Worm (Caenorhabditis elegans) whole organism, early embryonic: ENCODE measurements around the gene F15G9.5.

Experiments
- aly-1 ChIP-seq: sonication (generic microtip); optimal IDR thresholded peaks from 2 replicates; lab custom pipeline; 2016; ENCODE audit warnings: missing genetic modification characterization, missing compliant biosample characterization
- ama-1 ChIP-seq: fragments of 150-350 bp; optimal IDR thresholded peaks from 2 replicates; lab custom pipeline; 2014
- ceh-13 ChIP-seq: fragments of 200-800 bp; sonication (Bioruptor generic); optimal IDR thresholded peaks from 2 replicates; lab custom pipeline; 2018; ENCODE audit warnings: mild to moderate bottlenecking, missing genetic modification characterization, missing compliant biosample characterization
- ceh-36 ChIP-seq: sonication (generic microtip); optimal IDR thresholded peaks from 2 replicates; lab custom pipeline; 2016; ENCODE audit warnings: missing genetic modification characterization, inconsistent platforms, missing compliant biosample characterization
- ets-7 ChIP-seq: sonication (generic microtip); optimal IDR thresholded peaks from 2 replicates; lab custom pipeline; 2016; ENCODE audit warnings: missing genotype, missing genetic modification characterization, missing compliant biosample characterization
- flt-1 ChIP-seq: fragments of 200-800 bp; sonication (Bioruptor generic); IDR thresholded peaks from 2 replicates; pipeline ENCODE4 v1.3.6; 2022; ENCODE audit warnings: missing genetic modification characterization, missing compliant biosample characterization
- hmbx-1 ChIP-seq: sonication (generic microtip); optimal IDR thresholded peaks from 2 replicates; lab custom pipeline; 2016; ENCODE audit warnings: mild to moderate bottlenecking, missing genetic modification characterization, missing compliant biosample characterization
- hnd-1 ChIP-seq: sonication (generic microtip); optimal IDR thresholded peaks from 2 replicates; lab custom pipeline; 2016; ENCODE audit warnings: missing genetic modification characterization, missing compliant biosample characterization
- tbx-11 ChIP-seq: fragments of 200-800 bp; sonication (Bioruptor generic); IDR thresholded peaks from 2 replicates; pipeline ENCODE4 v1.3.6; 2022; ENCODE audit warnings: missing genetic modification characterization, missing compliant biosample characterization
- tbx-37 ChIP-seq: fragments of 200-800 bp; sonication (Bioruptor generic); conservative IDR thresholded peaks from 2 replicates; pipeline ENCODE4 v1.3.6; 2022; ENCODE audit warnings: missing genetic modification reagents, missing genetic modification characterization, missing compliant biosample characterization
- tra-4 ChIP-seq: sonication (generic microtip); optimal IDR thresholded peaks from 2 replicates; lab custom pipeline; 2017; ENCODE audit warnings: missing genetic modification characterization, missing compliant biosample characterization

DNA sequence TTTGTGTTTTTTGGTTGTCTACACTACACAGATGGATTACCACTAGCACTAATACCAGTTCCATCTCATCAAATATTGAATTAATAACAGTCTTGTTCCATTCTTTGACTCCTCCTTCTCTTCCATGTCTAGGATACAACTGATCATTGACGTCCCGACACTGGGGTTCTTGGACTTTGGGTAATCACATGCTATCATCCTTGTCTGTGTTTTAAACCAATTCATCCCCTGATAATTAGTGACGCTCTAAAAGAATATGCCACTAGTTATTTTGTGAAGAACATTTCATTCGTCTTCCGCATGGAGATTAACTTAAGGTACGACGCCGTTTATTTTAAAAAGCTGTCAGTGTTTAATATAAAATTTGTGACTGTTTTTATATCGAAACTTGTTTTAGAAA lies 47.2 kb downstream of the F15G9.5 start, which contains the start of gene npr-18:
- TF ChIP-seq tbx-11 (GFP tag; lab: Robert Waterston, UW): no peak
- no peak for TF ChIP-seq tbx-37 (GFP tag; lab: Robert Waterston, UW)
- no peak for TF ChIP-seq ama-1 (lab: Kevin White, UChicago)
- TF ChIP-seq aly-1: no peak
- no peak for TF ChIP-seq hmbx-1
- no peak for TF ChIP-seq ets-7 (tag; lab: Kevin White, UChicago)
- no peak for TF ChIP-seq tra-4
- TF ChIP-seq ceh-13 (GFP tag; lab: Kevin White, UChicago): no peak
- TF ChIP-seq ceh-36 (tag; lab: Kevin White, UChicago): no peak
- TF ChIP-seq flt-1 (GFP tag; lab: Robert Waterston, UW): no peak
- TF ChIP-seq hnd-1 (tag; lab: Kevin White, UChicago): no peak
